Worm (Caenorhabditis elegans): ENCODE measurements around the gene inx-11.

inx-11 gene

DNA sequence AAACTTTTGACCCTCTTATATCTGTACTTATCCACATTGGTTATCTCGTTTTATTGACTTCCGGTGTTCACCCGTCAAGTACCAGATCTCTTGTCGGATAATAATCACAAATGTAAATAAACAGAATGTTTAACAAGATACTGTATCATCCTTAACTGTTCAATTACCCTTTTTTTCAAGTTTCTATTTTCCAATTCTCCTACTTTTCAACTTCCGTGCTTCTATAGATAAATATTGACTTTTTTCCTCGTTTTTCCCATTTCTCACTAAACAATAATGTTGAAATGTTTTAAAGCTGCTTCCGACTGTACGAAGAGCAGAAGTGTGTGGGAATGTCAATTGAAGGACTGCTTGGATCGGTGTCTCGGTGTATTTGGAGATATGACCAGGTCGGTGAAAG is at the start of gene inx-11:
TSS of gene inx-11 (plus strand) at position 301 of the 400 bp plus-strand sequence.
- no peak for TF ChIP-seq efl-1 (optimal IDR thresholded peaks at IDR 0.05)
- no peak for TF ChIP-seq efl-1 (GFP tag; optimal IDR thresholded peaks at IDR 0.05 in 1 of 2)
- no peak for TF ChIP-seq lin-14 (GFP tag; optimal IDR thresholded peaks at IDR 0.05)
- no peak for TF ChIP-seq lir-3 (tag; optimal IDR thresholded peaks at IDR 0.05; ENCODE audit: poor library complexity)
- TF ChIP-seq tbx-2 (tag; optimal IDR thresholded peaks at IDR 0.05), result no peak

DNA sequence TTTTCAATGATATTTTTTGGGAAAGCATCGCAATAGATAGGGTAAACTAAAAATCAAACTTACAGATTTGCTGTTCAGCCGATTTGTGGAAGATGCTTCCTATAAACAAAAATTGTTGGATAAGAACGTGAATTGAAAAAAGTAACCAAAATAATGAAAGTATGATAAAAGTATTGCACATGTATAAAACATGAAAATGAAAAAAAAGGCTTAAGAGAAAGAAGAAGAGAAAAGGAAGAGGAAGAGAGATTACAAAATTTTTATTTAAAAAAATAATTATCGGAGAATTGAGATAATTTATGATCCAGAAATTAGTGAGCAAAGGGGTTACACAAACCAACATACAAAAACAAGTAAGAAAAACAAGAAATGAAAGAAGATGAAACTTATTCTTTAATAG is 45.6 kb upstream of the inx-11 start, which contains the start of gene pals-37:
TSS of gene pals-37 (minus strand) at position 101 of the 400 bp plus-strand sequence.
- no peak for TF ChIP-seq unc-30 (tag; optimal IDR thresholded peaks at IDR 0.05)
- no peak for TF ChIP-seq unc-62 (GFP tag; optimal IDR thresholded peaks at IDR 0.05)
- TF ChIP-seq nhr-19 (GFP tag; conservative IDR thresholded peaks at IDR 0.05), result no peak
- TF ChIP-seq nhr-237 (tag; optimal IDR thresholded peaks at IDR 0.05), result no peak
- TF ChIP-seq nhr-20 (tag; optimal IDR thresholded peaks at IDR 0.05), result no peak
- TF ChIP-seq xbp-1 (tag; optimal IDR thresholded peaks at IDR 0.05), result no peak
- TF ChIP-seq tlp-1 (tag; optimal IDR thresholded peaks at IDR 0.05), result no peak
- no peak for TF ChIP-seq hlh-17 (GFP tag; optimal IDR thresholded peaks at IDR 0.05; ENCODE audit: borderline replicate concordance)
- no peak for TF ChIP-seq alr-1 (tag; optimal IDR thresholded peaks at IDR 0.05; ENCODE audit: borderline replicate concordance)
- no peak for TF ChIP-seq nhr-47 (tag; optimal IDR thresholded peaks at IDR 0.05)
- TF ChIP-seq zag-1 (tag; optimal IDR thresholded peaks at IDR 0.05), result no peak
- TF ChIP-seq nhr-28 (tag; optimal IDR thresholded peaks at IDR 0.05), result no peak
- no peak for TF ChIP-seq lin-35 (GFP tag; optimal IDR thresholded peaks at IDR 0.05)
- TF ChIP-seq nhr-11 (tag; optimal IDR thresholded peaks at IDR 0.05), result no peak
- TF ChIP-seq sptf-1 (tag; optimal IDR thresholded peaks at IDR 0.05), result no peak
- no peak for TF ChIP-seq egl-13 (tag; optimal IDR thresholded peaks at IDR 0.05)

DNA sequence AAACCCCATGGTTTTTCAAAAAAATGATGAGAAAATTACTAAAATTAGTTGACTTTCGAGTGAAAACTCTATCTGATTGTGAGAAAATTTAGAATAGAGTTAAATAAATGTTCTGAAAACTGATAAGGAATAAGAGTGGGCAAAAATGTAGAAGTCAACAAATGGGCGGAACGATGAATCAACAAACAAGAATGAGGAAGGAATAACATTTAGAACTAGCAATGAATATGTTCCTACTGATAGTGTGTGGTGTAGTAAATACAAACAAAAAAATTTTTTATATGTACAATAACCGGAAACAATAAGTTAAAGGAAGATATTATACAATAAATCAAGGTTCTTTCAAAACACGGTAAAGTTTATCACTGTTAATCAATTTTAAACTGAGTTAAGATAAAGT is 43.3 kb upstream of the inx-11 start, which contains the start of gene pals-39:
TSS of gene pals-39 (minus strand) at position 101 of the 400 bp plus-strand sequence.
- TF ChIP-seq hlh-4 (tag; optimal IDR thresholded peaks at IDR 0.05), result no peak
- no peak for TF ChIP-seq lsy-2 (tag; optimal IDR thresholded peaks at IDR 0.05)
- no peak for TF ChIP-seq egl-27 (tag; optimal IDR thresholded peaks at IDR 0.05)
- no peak for TF ChIP-seq nhr-76 (tag; optimal IDR thresholded peaks at IDR 0.05)
- no peak for TF ChIP-seq efl-1 (optimal IDR thresholded peaks at IDR 0.05)
- TF ChIP-seq efl-1 (GFP tag; optimal IDR thresholded peaks at IDR 0.05 in 1 of 2), result no peak
- no peak for TF ChIP-seq elt-2 (tag; optimal IDR thresholded peaks at IDR 0.05)

DNA sequence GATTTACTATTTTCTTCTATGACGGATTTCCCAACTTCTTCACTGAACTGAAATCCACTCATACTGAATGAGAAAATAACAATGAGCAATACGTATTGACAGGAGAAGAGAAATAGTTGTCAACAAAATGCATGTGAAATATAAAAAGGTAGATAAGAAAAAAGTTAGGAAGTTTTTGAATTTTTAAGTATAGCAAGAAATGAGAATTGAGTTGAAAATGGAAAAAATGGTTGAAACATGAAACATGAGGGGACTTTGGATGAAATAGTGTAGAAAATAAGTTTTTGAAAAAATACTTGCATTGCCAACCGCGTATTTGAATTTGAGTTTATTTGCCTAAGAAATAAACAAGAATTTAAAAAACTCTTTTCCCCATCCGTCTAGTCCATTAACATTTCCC is 40.1 kb upstream of the inx-11 start, which contains the start of the genes pals-38 and C54D10.9:
TSS of gene pals-38 (minus strand) at position 101 of the 400 bp plus-strand sequence.
TSS of gene C54D10.9 (plus strand) at position 259 of the 400 bp plus-strand sequence.
- no peak for TF ChIP-seq efl-1 (optimal IDR thresholded peaks at IDR 0.05)
- TF ChIP-seq efl-1 (GFP tag; optimal IDR thresholded peaks at IDR 0.05 in 1 of 2), result peak in 1 of 2 experiments; percentile 79
- no peak for TF ChIP-seq egl-13 (tag; optimal IDR thresholded peaks at IDR 0.05)
- TF ChIP-seq nhr-90 (tag; optimal IDR thresholded peaks at IDR 0.05; ENCODE audit: poor library complexity), result no peak

DNA sequence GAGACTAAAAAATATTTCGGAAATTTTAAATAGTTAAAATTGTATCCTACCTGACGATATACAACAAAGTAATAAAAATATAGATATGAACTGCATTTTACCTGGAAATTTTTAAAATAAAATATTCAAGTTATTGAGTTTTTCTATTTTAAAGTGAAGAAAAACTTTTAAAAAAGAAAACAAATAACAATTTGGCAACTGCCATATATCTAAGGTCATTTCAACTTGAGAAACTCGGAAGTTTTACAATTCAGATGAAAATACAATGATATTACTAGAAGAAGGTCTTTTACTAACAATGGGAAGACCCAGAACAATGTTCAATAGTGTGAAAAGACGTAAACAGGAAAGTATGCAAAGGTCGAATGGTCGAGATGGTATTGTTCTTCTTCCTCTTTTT is 37.1 kb upstream of the inx-11 start, which contains the start of gene C54D10.10:
TSS of gene C54D10.10 (minus strand) at position 101 of the 400 bp plus-strand sequence.
- TF ChIP-seq lir-3 (tag; optimal IDR thresholded peaks at IDR 0.05; ENCODE audit: poor library complexity) (no peak), rnt-1 (tag; optimal IDR thresholded peaks at IDR 0.05) (no peak), ama-1 (optimal IDR thresholded peaks at IDR 0.05) (no peak), snpc-4 (tag; optimal IDR thresholded peaks at IDR 0.05) (no peak), dpl-1 (GFP tag; optimal IDR thresholded peaks at IDR 0.05) (no peak), tlp-1 (tag; optimal IDR thresholded peaks at IDR 0.05) (no peak), nhr-71 (tag; optimal IDR thresholded peaks at IDR 0.05) (no peak), nhr-76 (tag; optimal IDR thresholded peaks at IDR 0.05) (no peak)

DNA sequence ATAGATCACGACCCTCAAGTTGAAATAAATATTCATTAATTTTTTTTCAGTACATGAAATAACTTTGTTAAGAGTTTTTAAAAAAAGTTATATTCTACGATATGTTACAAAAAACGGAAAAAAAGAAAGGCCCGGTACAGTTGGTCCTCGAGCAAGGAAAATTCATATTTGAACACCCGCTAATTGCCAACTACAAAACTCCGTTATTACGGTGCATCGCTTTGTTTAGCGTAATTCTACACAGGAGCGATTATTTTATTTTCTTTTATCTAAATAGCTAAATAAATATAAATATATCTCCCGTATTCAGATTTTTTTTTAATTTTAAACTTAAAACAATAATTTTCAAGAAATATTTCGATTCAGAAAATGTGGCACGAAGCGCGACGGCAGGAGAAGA is 36.6 kb upstream of the inx-11 start, which contains the start of gene F28C1.1:
TSS of gene F28C1.1 (plus strand) at position 365 of the 400 bp plus-strand sequence.
- TF ChIP-seq C16A3.4 (tag; optimal IDR thresholded peaks at IDR 0.05), result peak; percentile 43
- TF ChIP-seq unc-86 (tag; optimal IDR thresholded peaks at IDR 0.05), result no peak
- peak; percentile 40 for TF ChIP-seq nhr-47 (tag; optimal IDR thresholded peaks at IDR 0.05)
- no peak for TF ChIP-seq efl-3 (GFP tag; optimal IDR thresholded peaks at IDR 0.05)
- peak; percentile 12 for TF ChIP-seq nhr-90 (tag; optimal IDR thresholded peaks at IDR 0.05; ENCODE audit: poor library complexity)
- no peak for TF ChIP-seq lin-14 (GFP tag; optimal IDR thresholded peaks at IDR 0.05)
- TF ChIP-seq elt-2 (tag; optimal IDR thresholded peaks at IDR 0.05), result no peak
- peak; percentile 3 for TF ChIP-seq nhr-237 (tag; optimal IDR thresholded peaks at IDR 0.05)
- no peak for TF ChIP-seq ama-1 (optimal IDR thresholded peaks at IDR 0.05)
- no peak for TF ChIP-seq alr-1 (tag; optimal IDR thresholded peaks at IDR 0.05; ENCODE audit: borderline replicate concordance)
- TF ChIP-seq nhr-85 (tag), result peak; percentile 23
- peak; percentile 29 for TF ChIP-seq blmp-1 (tag; optimal IDR thresholded peaks at IDR 0.05)
- TF ChIP-seq fkh-8 (tag; optimal IDR thresholded peaks at IDR 0.05), result no peak
- no peak for TF ChIP-seq ztf-4 (tag; optimal IDR thresholded peaks at IDR 0.05)
- TF ChIP-seq nhr-20 (tag; optimal IDR thresholded peaks at IDR 0.05), result peak; percentile 25
- peak; percentile 60 to 90 for TF ChIP-seq efl-1 (optimal IDR thresholded peaks at IDR 0.05)
- peak; percentile 92 to 99 for TF ChIP-seq efl-1 (GFP tag; optimal IDR thresholded peaks at IDR 0.05 in 1 of 2)
- peak; percentile 68 for TF ChIP-seq skn-1 (tag; optimal IDR thresholded peaks at IDR 0.05)
- TF ChIP-seq irx-1 (tag; optimal IDR thresholded peaks at IDR 0.05), result no peak
- TF ChIP-seq rnt-1 (tag; optimal IDR thresholded peaks at IDR 0.05), result peak; percentile 9
- no peak for TF ChIP-seq zag-1 (tag; optimal IDR thresholded peaks at IDR 0.05)

Data from whole organism, L1 larva.